Worm (Caenorhabditis elegans): ENCODE data around the gene M110.7.

DNA sequence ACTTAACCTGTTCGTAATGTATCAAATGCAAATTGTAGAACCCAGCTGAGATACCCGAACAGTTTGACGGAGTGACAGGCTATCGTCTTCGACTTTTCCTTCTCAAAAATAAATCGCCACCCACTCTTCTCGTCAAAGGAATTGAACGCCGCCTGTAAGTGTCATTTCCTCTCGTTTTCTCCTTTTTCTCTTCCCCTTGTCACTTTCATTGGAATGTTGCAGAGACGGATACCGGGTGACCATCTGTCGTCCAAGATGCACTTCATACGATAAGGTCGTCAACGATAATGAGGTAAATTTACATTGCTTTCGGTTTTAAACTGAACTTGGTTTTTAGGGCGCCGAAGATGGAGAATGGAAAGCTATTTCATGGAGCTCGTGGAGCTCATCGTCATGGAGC, 32.8 kb upstream of the M110.7 start:
- TF ChIP-seq elt-3 (tag; optimal IDR thresholded peaks at IDR 0.05), result no peak
- TF ChIP-seq sea-2 (GFP tag; optimal IDR thresholded peaks at IDR 0.05), result no peak
- TF ChIP-seq nhr-237 (tag; optimal IDR thresholded peaks at IDR 0.05), result no peak
